Fruit fly (Drosophila melanogaster) S2 (cell line): Measurements from ENCODE around the gene Hyls1.

Source experiments
- CG8478 ChIP-seq: fragments of >200 bp; optimal IDR thresholded peaks from 2 replicates; lab custom pipeline; 2018
- CTCF ChIP-seq, 2 experiments: fragments of >200 bp; optimal IDR thresholded peaks; 2 replicates each; lab custom pipeline; 2018

DNA sequence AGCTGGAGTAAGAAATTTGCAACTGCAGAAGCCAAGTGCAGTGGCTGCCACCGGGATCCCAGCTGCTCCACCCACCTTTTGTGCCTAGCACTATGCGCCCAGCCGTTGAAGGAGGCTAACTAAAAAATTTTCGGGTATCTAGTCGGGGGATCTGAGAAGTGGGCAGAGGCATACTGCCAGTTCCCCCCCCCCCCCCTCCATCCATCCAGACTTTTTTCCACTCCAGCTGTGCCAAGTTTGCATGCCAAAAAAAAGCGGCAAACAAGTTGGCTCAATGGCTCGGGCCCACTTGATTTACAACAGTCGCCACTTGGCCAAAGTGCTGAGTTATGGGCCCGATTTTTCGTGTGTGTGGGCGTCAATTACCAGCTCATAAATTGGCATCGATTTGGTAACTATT is 45.1 kb upstream of the Hyls1 start:
- TF ChIP-seq CTCF (optimal IDR thresholded peaks at IDR 0.05; lab: Kevin White, UChicago) (no peak), CG8478 (lab: Kevin White, UChicago) (no peak)
